Fruit fly (Drosophila melanogaster) whole organism, embryonic: Measurements from ENCODE around the gene Dbx.
A peak's percentile ranks its signal among the peaks of the same experiment; 100 is the strongest.

Experiments
- B-H1 ChIP-seq: fragments of 200-800 bp; sonication (Bioruptor generic); IDR thresholded peaks from 3 replicates; pipeline ENCODE4 v1.3.6; 2022; ENCODE audit warnings: missing biosample characterization, missing genetic modification characterization
- Bteb2 ChIP-seq: fragments of 200-800 bp; sonication (Bioruptor generic); optimal IDR thresholded peaks from 2 replicates; lab custom pipeline; 2016; ENCODE audit warnings: missing biosample characterization, missing genetic modification characterization
- CG10543 ChIP-seq: fragments of 200-800 bp; sonication (Bioruptor generic); optimal IDR thresholded peaks from 3 replicates; lab custom pipeline; 2017; ENCODE audit warnings: missing biosample characterization, mild to moderate bottlenecking, missing genetic modification characterization, moderate library complexity
- CG11085 ChIP-seq: fragments of 200-800 bp; sonication (Bioruptor generic); IDR thresholded peaks from 2 replicates; pipeline ENCODE4 v1.3.6; 2022; ENCODE audit warnings: missing biosample characterization, missing genetic modification characterization
- CG11247 ChIP-seq: fragments of 200-800 bp; sonication (Bioruptor generic); IDR thresholded peaks from 2 replicates; pipeline ENCODE4 v1.3.6; 2022; ENCODE audit warnings: missing biosample characterization, missing genetic modification characterization
- CG11696 ChIP-seq: fragments of 200-800 bp; sonication (Bioruptor generic); IDR thresholded peaks from 2 replicates; pipeline ENCODE4 v1.3.6; 2022; ENCODE audit warnings: missing biosample characterization, missing genetic modification characterization
- CG14050 ChIP-seq: fragments of 200-800 bp; sonication (Bioruptor generic); IDR thresholded peaks from 3 replicates; pipeline ENCODE4 v1.3.6; 2022; ENCODE audit warnings: missing biosample characterization, missing genetic modification characterization
- CG15696 ChIP-seq: fragments of 200-800 bp; sonication (Bioruptor generic); optimal IDR thresholded peaks from 2 replicates; lab custom pipeline; 2019; ENCODE audit warnings: missing biosample characterization, mild to moderate bottlenecking, missing genetic modification characterization, moderate library complexity
- CG2116 ChIP-seq: fragments of 200-800 bp; sonication (Bioruptor generic); optimal IDR thresholded peaks from 3 replicates; lab custom pipeline; 2018; ENCODE audit warnings: missing biosample characterization, mild to moderate bottlenecking, missing genetic modification characterization
- CG3281 ChIP-seq: fragments of 200-800 bp; sonication (Bioruptor generic); optimal IDR thresholded peaks from 3 replicates; lab custom pipeline; 2017; ENCODE audit warnings: missing biosample characterization, mild to moderate bottlenecking, missing genetic modification characterization
- CG3995 ChIP-seq: fragments of 200-800 bp; sonication (Bioruptor generic); optimal IDR thresholded peaks from 3 replicates; lab custom pipeline; 2016; ENCODE audit warnings: missing biosample characterization, missing genetic modification characterization
- CG4282 ChIP-seq: fragments of 200-800 bp; sonication (Bioruptor generic); optimal IDR thresholded peaks from 2 replicates; lab custom pipeline; 2016; ENCODE audit warnings: missing biosample characterization, missing genetic modification characterization
- CG7271 ChIP-seq: fragments of 200-800 bp; sonication (Bioruptor generic); optimal IDR thresholded peaks from 2 replicates; lab custom pipeline; 2018; ENCODE audit warnings: missing biosample characterization, mild to moderate bottlenecking, missing genetic modification characterization, moderate library complexity
- CG7839 ChIP-seq: fragments of 200-800 bp; sonication (Bioruptor generic); optimal IDR thresholded peaks from 3 replicates; lab custom pipeline; 2018; ENCODE audit warnings: missing biosample characterization, mild to moderate bottlenecking, missing genetic modification characterization, moderate library complexity
- CG8924 ChIP-seq: fragments of 200-800 bp; optimal IDR thresholded peaks from 3 replicates; lab custom pipeline; 2019; ENCODE audit warnings: missing biosample characterization, mild to moderate bottlenecking, missing genetic modification characterization, moderate library complexity
- CG9437 ChIP-seq: fragments of 200-800 bp; sonication (Bioruptor generic); optimal IDR thresholded peaks from 2 replicates; lab custom pipeline; 2018; ENCODE audit warnings: missing biosample characterization, mild to moderate bottlenecking, missing genetic modification characterization
- CoRest ChIP-seq: fragments of 200-800 bp; sonication (Bioruptor generic); optimal IDR thresholded peaks from 3 replicates; lab custom pipeline; 2018; ENCODE audit warnings: missing biosample characterization, mild to moderate bottlenecking, missing genetic modification characterization, moderate library complexity
- D19A ChIP-seq: fragments of 200-800 bp; optimal IDR thresholded peaks from 3 replicates; lab custom pipeline; 2019; ENCODE audit warnings: missing biosample characterization, mild to moderate bottlenecking, missing genetic modification characterization, moderate library complexity
- Dip3 ChIP-seq: fragments of 200-800 bp; sonication (Bioruptor generic); optimal IDR thresholded peaks from 3 replicates; lab custom pipeline; 2016; ENCODE audit warnings: missing biosample characterization, missing genetic modification characterization
- HmgD ChIP-seq: fragments of 200-800 bp; sonication (Bioruptor generic); optimal IDR thresholded peaks from 3 replicates; lab custom pipeline; 2016; ENCODE audit warnings: missing biosample characterization, missing genetic modification characterization
- Hmr ChIP-seq: fragments of 200-800 bp; sonication (Bioruptor generic); optimal IDR thresholded peaks from 3 replicates; lab custom pipeline; 2017; ENCODE audit warnings: mild to moderate bottlenecking, missing biosample characterization, missing genetic modification reagents, missing genetic modification characterization
- Hr78 ChIP-seq, 2 experiments: fragments of 200-800 bp in 1 of 2; fragments of >200 bp in 1 of 2; sonication (Bioruptor generic) in 1 of 2; optimal IDR thresholded peaks; 2 replicates each; lab custom pipeline; 2017 to 2019; ENCODE audit warnings: missing biosample characterization in 2 of 2, missing genetic modification characterization in 2 of 2, mild to moderate bottlenecking in 1 of 2, moderate library complexity in 1 of 2
- Lhr ChIP-seq: fragments of 200-800 bp; sonication (Bioruptor generic); optimal IDR thresholded peaks from 3 replicates; lab custom pipeline; 2017; ENCODE audit warnings: mild to moderate bottlenecking, missing biosample characterization, missing genetic modification reagents, missing genetic modification characterization
- Nf-YB ChIP-seq: fragments of 200-800 bp; sonication (Bioruptor generic); optimal IDR thresholded peaks from 3 replicates; lab custom pipeline; 2019; ENCODE audit warnings: missing biosample characterization, mild to moderate bottlenecking, missing genetic modification characterization, moderate library complexity
- Ssrp ChIP-seq: fragments of 200-800 bp; sonication (Bioruptor generic); optimal IDR thresholded peaks from 2 replicates; lab custom pipeline; 2018; ENCODE audit warnings: missing biosample characterization, mild to moderate bottlenecking, missing genetic modification characterization, moderate library complexity
- Tbp ChIP-seq: fragments of >200 bp; optimal IDR thresholded peaks from 2 replicates; lab custom pipeline; 2018; ENCODE audit warnings: missing biosample characterization, missing genetic modification characterization
- abd-A ChIP-seq: fragments of 200-800 bp; sonication (Bioruptor generic); optimal IDR thresholded peaks from 3 replicates; lab custom pipeline; 2019; ENCODE audit warnings: missing biosample characterization, mild to moderate bottlenecking, missing genetic modification characterization, moderate library complexity
- ara ChIP-seq: fragments of 200-800 bp; sonication (Bioruptor generic); IDR thresholded peaks from 2 replicates; pipeline ENCODE4 v1.3.6; 2022; ENCODE audit warnings: missing biosample characterization, missing genetic modification characterization
- br ChIP-seq: fragments of >200 bp; optimal IDR thresholded peaks from 2 replicates; lab custom pipeline; 2017
- chif ChIP-seq, 2 experiments: fragments of 200-800 bp; sonication (Bioruptor generic); optimal IDR thresholded peaks; 3 replicates each; lab custom pipeline; 2016; ENCODE audit warnings: missing biosample characterization in 2 of 2, missing genetic modification characterization in 2 of 2
- ci ChIP-seq: fragments of 200-800 bp; sonication (Bioruptor generic); IDR thresholded peaks from 3 replicates; pipeline ENCODE4 v1.3.6; 2022; ENCODE audit warnings: missing biosample characterization, missing genetic modification characterization
- corto ChIP-seq: fragments of 200-800 bp; sonication (Bioruptor generic); optimal IDR thresholded peaks from 2 replicates; lab custom pipeline; 2016; ENCODE audit warnings: missing biosample characterization, mild to moderate bottlenecking, missing genetic modification characterization, moderate library complexity
- fd102C ChIP-seq: fragments of 200-800 bp; sonication (Bioruptor generic); optimal IDR thresholded peaks from 2 replicates; lab custom pipeline; 2018; ENCODE audit warnings: missing biosample characterization, mild to moderate bottlenecking, missing genetic modification characterization, moderate library complexity
- grau ChIP-seq: fragments of 200-800 bp; optimal IDR thresholded peaks from 3 replicates; lab custom pipeline; 2019; ENCODE audit warnings: missing biosample characterization, mild to moderate bottlenecking, missing genetic modification characterization, moderate library complexity
- gt ChIP-seq: fragments of 200-800 bp; sonication (Bioruptor generic); IDR thresholded peaks from 2 replicates; pipeline ENCODE4 v1.3.6; 2022; ENCODE audit warnings: missing biosample characterization, missing genetic modification characterization
- hkb ChIP-seq, 2 experiments: fragments of 200-800 bp in 1 of 2; fragments of >200 bp in 1 of 2; sonication (Bioruptor generic) in 1 of 2; IDR thresholded peaks in 1 of 2; optimal IDR thresholded peaks in 1 of 2; 2 replicates each; pipeline versions ENCODE4 v1.3.6 to Lab custom; 2017 to 2022; ENCODE audit warnings: missing biosample characterization in 1 of 2, missing genetic modification characterization in 1 of 2
- kah ChIP-seq: fragments of 200-800 bp; sonication (Bioruptor generic); optimal IDR thresholded peaks from 2 replicates; lab custom pipeline; 2018; ENCODE audit warnings: missing biosample characterization, mild to moderate bottlenecking, missing genetic modification characterization
- onecut ChIP-seq: fragments of 200-800 bp; sonication (Bioruptor generic); IDR thresholded peaks from 2 replicates; pipeline ENCODE4 v1.3.6; 2022; ENCODE audit warnings: missing biosample characterization, missing genetic modification characterization
- pb ChIP-seq: fragments of 200-800 bp; sonication (Bioruptor generic); optimal IDR thresholded peaks from 3 replicates; lab custom pipeline; 2016; ENCODE audit warnings: missing biosample characterization, missing genetic modification characterization
- sc ChIP-seq, 3 experiments: fragments of >200 bp in 2 of 3; fragments of 200-800 bp in 1 of 3; sonication (Bioruptor generic) in 1 of 3; optimal IDR thresholded peaks; 2 replicates in 2 of 3; 3 replicates in 1 of 3; lab custom pipeline; 2017; ENCODE audit warnings: mild to moderate bottlenecking in 1 of 3, missing biosample characterization in 1 of 3, missing genetic modification characterization in 1 of 3, missing genetic modification reagents in 1 of 3
- shn ChIP-seq: fragments of 200-800 bp; sonication (Bioruptor generic); optimal IDR thresholded peaks from 3 replicates; lab custom pipeline; 2016; ENCODE audit warnings: missing biosample characterization, missing genetic modification characterization
- tap ChIP-seq: fragments of 200-800 bp; optimal IDR thresholded peaks from 3 replicates; lab custom pipeline; 2019; ENCODE audit warnings: missing biosample characterization, mild to moderate bottlenecking, missing genetic modification characterization, moderate library complexity
- tgo ChIP-seq: fragments of 200-800 bp; sonication (Bioruptor generic); IDR thresholded peaks from 3 replicates; pipeline ENCODE4 v1.3.6; 2022; ENCODE audit warnings: missing biosample characterization, missing genetic modification characterization
- tll ChIP-seq, 2 experiments: fragments of 200-800 bp in 1 of 2; fragments of >200 bp in 1 of 2; sonication (Bioruptor generic) in 1 of 2; optimal IDR thresholded peaks; 2 replicates each; lab custom pipeline; 2017 to 2019; ENCODE audit warnings: missing biosample characterization in 2 of 2, missing genetic modification characterization in 2 of 2, mild to moderate bottlenecking in 1 of 2, moderate library complexity in 1 of 2
- toy ChIP-seq: fragments of 200-800 bp; sonication (Bioruptor generic); IDR thresholded peaks from 2 replicates; pipeline ENCODE4 v1.3.6; 2022; ENCODE audit warnings: missing biosample characterization, missing genetic modification characterization
- twi ChIP-seq: fragments of 200-800 bp; optimal IDR thresholded peaks from 2 replicates; lab custom pipeline; 2019; ENCODE audit warnings: missing biosample characterization, mild to moderate bottlenecking, missing genetic modification characterization, moderate library complexity
- vnd ChIP-seq: fragments of 200-800 bp; sonication (Bioruptor generic); IDR thresholded peaks from 3 replicates; pipeline ENCODE4 v1.3.6; 2022; ENCODE audit warnings: missing biosample characterization, missing genetic modification characterization; ENCODE audit not compliant: partially characterized antibody
- wek ChIP-seq: fragments of 200-800 bp; sonication (Bioruptor generic); optimal IDR thresholded peaks from 3 replicates; lab custom pipeline; 2018; ENCODE audit warnings: missing biosample characterization, mild to moderate bottlenecking, missing genetic modification characterization, moderate library complexity
- wor ChIP-seq: fragments of 200-800 bp; sonication (Bioruptor generic); IDR thresholded peaks from 2 replicates; pipeline ENCODE4 v1.3.6; 2022; ENCODE audit warnings: missing biosample characterization, missing genetic modification characterization
- yki ChIP-seq: fragments of >200 bp; optimal IDR thresholded peaks from 3 replicates; lab custom pipeline; 2018

Gene Dbx

dm6 chr3L:1962964-1963363 is 41.9 kb downstream of the Dbx start, which contains the start of gene SCOT (continued):
- TF ChIP-seq ara (GFP tag; lab: Robert Waterston, UW) (peak; percentile 73), twi (tag; lab: Kevin White, UChicago) (no peak), Bteb2 (no peak), sc (optimal IDR thresholded peaks at IDR 0.05; lab: Kevin White, UChicago) (no peak), sc (GFP tag; optimal IDR thresholded peaks at IDR 0.05; lab: Kevin White, UChicago) (no peak), CG3281 (no peak), ci (peak; percentile 92), grau (tag; lab: Kevin White, UChicago) (peak; percentile 95), corto (GFP tag; lab: Kevin White, UChicago) (no peak), B-H1 (GFP tag; lab: Robert Waterston, UW) (peak; percentile 60; the same call in 2 of the 3 replicates), CG11696 (peak; percentile 73), Nf-YB (no peak), wor (GFP tag; lab: Robert Waterston, UW) (peak; percentile 75), abd-A (tag; lab: Kevin White, UChicago) (no peak), CG11247 (GFP tag; lab: Robert Waterston, UW) (peak; percentile 69), Hmr (GFP tag; lab: Kevin White, UChicago) (no peak), Dip3 (GFP tag; lab: Kevin White, UChicago) (peak; percentile 55), wek (GFP tag; lab: Kevin White, UChicago) (peak; percentile 27), CG4282 (GFP tag; lab: Kevin White, UChicago) (peak; percentile 57), D19A (no peak), CG15696 (tag; lab: Kevin White, UChicago) (no peak), CG14050 (GFP tag; lab: Robert Waterston, UW) (peak; percentile 75), HmgD (GFP tag; lab: Kevin White, UChicago) (peak; percentile 35), shn (GFP tag; lab: Kevin White, UChicago) (peak; percentile 48), CG10543 (GFP tag; lab: Kevin White, UChicago) (peak; percentile 27), CG2116 (GFP tag; lab: Kevin White, UChicago) (peak; percentile 10), gt (GFP tag; lab: Robert Waterston, UW) (peak; percentile 27; the same call in 1 of the 2 replicates)
- TF ChIP-seq, all 482 proteins: peak for 221

DNA sequence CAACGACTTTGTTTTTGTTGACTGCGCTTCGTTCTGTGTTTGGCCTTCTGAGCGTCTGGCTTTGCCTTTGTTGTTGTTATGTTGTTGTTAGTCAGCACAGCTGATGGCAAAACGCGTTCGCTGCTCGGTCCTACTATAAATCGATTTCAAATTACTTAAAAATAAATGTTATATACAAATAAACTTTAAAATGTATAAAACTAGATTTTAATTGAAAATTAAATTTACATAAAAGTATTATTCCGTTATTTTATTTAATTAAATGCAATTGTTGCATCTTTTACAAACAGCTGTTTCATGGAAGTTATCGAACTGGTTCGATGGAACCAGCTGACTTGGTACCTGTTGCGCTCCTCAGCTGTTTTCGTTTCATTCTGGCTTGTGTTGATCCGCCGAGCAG is 43.0 kb downstream of the Dbx start, which contains the start of gene mv:
mv (minus strand) TSS at position 80 of the 400 bp plus-strand sequence.
- TF ChIP-seq twi (tag; lab: Kevin White, UChicago) = no peak
- no peak for TF ChIP-seq CG3995 (GFP tag; lab: Kevin White, UChicago)
- TF ChIP-seq CG7271 (tag; lab: Kevin White, UChicago) = no peak
- TF ChIP-seq CG8924 (tag; lab: Kevin White, UChicago) = peak; percentile 19
- no peak for TF ChIP-seq fd102C (GFP tag; lab: Kevin White, UChicago)
- no peak for TF ChIP-seq Hr78 (GFP tag; optimal IDR thresholded peaks at IDR 0.05; lab: Kevin White, UChicago)
- no peak for TF ChIP-seq CG11085 (GFP tag; lab: Robert Waterston, UW)
- TF ChIP-seq tap = no peak
- TF ChIP-seq pb = no peak
- TF ChIP-seq CG9437 (GFP tag; lab: Kevin White, UChicago) = no peak
- TF ChIP-seq tll (GFP tag; optimal IDR thresholded peaks at IDR 0.05; lab: Kevin White, UChicago) = peak in 1 of 2 experiments; percentile 35
- peak; percentile 6 for TF ChIP-seq hkb (optimal IDR thresholded peaks at IDR 0.05; lab: Kevin White, UChicago)
- no peak for TF ChIP-seq hkb (GFP tag; IDR thresholded peaks at IDR 0.05; lab: Robert Waterston, UW)
- TF ChIP-seq tgo (GFP tag; lab: Robert Waterston, UW) = no peak
- TF ChIP-seq chif (GFP tag; optimal IDR thresholded peaks at IDR 0.05; lab: Kevin White, UChicago) = no peak
- no peak for TF ChIP-seq Lhr (GFP tag; lab: Kevin White, UChicago)
- no peak for TF ChIP-seq Ssrp (tag; lab: Kevin White, UChicago)
- no peak for TF ChIP-seq yki (lab: Kevin White, UChicago)
- no peak for TF ChIP-seq br (lab: Kevin White, UChicago)
- TF ChIP-seq Tbp (GFP tag; lab: Kevin White, UChicago) = no peak
- TF ChIP-seq toy (GFP tag; lab: Robert Waterston, UW) = no peak
- TF ChIP-seq kah = peak; percentile 98
- TF ChIP-seq vnd (GFP tag; lab: Robert Waterston, UW) = no peak
- no peak for TF ChIP-seq CG7839 (tag; lab: Kevin White, UChicago)
- TF ChIP-seq CoRest (tag; lab: Kevin White, UChicago) = no peak
- TF ChIP-seq onecut (GFP tag; lab: Robert Waterston, UW) = 0 out of 2 replicates have a peak, but pooled peaks have one; percentile 20
